Fruit fly (Drosophila melanogaster): Measurements from ENCODE around the gene Wnt4.

The Wnt4 gene

DNA sequence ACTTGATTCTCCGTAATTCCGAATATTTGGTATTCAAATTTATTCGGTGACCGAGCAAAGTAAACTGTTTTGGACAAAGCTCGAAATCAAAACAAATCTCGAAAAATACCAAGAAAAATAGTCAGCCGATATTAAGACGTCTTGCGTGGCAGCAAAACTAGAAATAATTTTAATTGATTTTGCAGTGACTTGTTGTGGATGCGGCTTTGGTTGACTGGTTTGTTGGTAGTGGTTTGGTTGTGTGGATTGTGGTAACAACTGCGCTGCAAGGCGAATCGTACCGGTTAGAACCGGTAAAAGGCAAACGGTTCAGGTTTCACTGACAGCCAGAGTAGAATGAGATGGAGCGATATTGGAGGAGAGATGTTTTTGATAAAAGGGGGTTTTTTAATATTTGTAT, 35.5 kb downstream of the Wnt4 start:
- TF ChIP-seq cas (GFP tag; IDR thresholded peaks at IDR 0.05) (no peak), vvl (GFP tag; IDR thresholded peaks at IDR 0.05) (peak; percentile 49), Dll (GFP tag; IDR thresholded peaks at IDR 0.05; ENCODE audit: partially characterized antibody) (0 out of 4 replicates have a peak, but pooled peaks have one; percentile 20), CG7556 (GFP tag; optimal IDR thresholded peaks at IDR 0.05) (no peak), chinmo (GFP tag; IDR thresholded peaks at IDR 0.05; ENCODE audit: partially characterized antibody) (peak; percentile 82; the same call in 2 of the 4 replicates), gem (tag; optimal IDR thresholded peaks at IDR 0.05) (peak; percentile 55), sd (tag; optimal IDR thresholded peaks at IDR 0.05) (peak; percentile 55), CG6175 (GFP tag; IDR thresholded peaks at IDR 0.05) (peak; percentile 74; the same call in 1 of the 3 replicates)

DNA sequence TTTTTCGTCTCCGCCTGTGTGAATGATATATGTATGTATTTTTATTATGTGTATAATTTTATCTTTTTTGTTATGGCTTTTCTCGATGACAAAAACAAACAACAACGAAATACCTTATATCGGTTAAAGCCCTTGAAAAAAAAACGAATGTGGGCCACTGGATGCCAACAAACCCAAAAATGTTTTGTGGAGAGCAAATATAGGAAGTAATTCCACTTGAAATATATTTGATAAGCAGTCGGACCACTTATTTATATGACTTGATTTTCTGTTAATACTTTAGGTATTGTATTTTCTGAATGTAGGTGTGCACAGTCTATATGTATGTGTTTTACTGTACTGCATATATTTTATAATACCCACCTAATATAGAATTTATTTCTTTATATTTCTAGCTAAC, 36.0 kb downstream of the Wnt4 start:
- TF ChIP-seq Bteb2 (GFP tag; optimal IDR thresholded peaks at IDR 0.05) (no peak), Side (GFP tag; optimal IDR thresholded peaks at IDR 0.05) (no peak), Deaf1 (tag; optimal IDR thresholded peaks at IDR 0.05) (no peak), dan (GFP tag; IDR thresholded peaks at IDR 0.05) (no peak), Ravus (GFP tag; IDR thresholded peaks at IDR 0.05) (no peak), MESR4 (GFP tag; optimal IDR thresholded peaks at IDR 0.05) (no peak), pb (GFP tag; optimal IDR thresholded peaks at IDR 0.05) (no peak), CG6272 (GFP tag; IDR thresholded peaks at IDR 0.05) (no peak), CG11504 (tag; optimal IDR thresholded peaks at IDR 0.05) (no peak), Eip74EF (GFP tag; optimal IDR thresholded peaks at IDR 0.05) (peak in 1 of 2 experiments; percentile 84), CG6791 (GFP tag; IDR thresholded peaks at IDR 0.05; ENCODE audit: partially characterized antibody) (no peak), sd (tag; optimal IDR thresholded peaks at IDR 0.05) (peak; percentile 87), pita (GFP tag; optimal IDR thresholded peaks at IDR 0.05) (no peak), Xrp1 (GFP tag; IDR thresholded peaks at IDR 0.05) (no peak), CG13424 (tag; optimal IDR thresholded peaks at IDR 0.05) (no peak), CG13894 (tag; optimal IDR thresholded peaks at IDR 0.05) (peak; percentile 10), CG12769 (tag; optimal IDR thresholded peaks at IDR 0.05) (peak; percentile 33), Lhr (GFP tag; optimal IDR thresholded peaks at IDR 0.05) (no peak), prd (optimal IDR thresholded peaks at IDR 0.05) (no peak), prd (GFP tag; IDR thresholded peaks at IDR 0.05) (no peak), tap (tag; optimal IDR thresholded peaks at IDR 0.05) (no peak), HmgZ (tag; optimal IDR thresholded peaks at IDR 0.05) (no peak), CG2889 (GFP tag; IDR thresholded peaks at IDR 0.05) (no peak), Hmr (GFP tag; optimal IDR thresholded peaks at IDR 0.05) (no peak), CG5953 (GFP tag; IDR thresholded peaks at IDR 0.05) (no peak), pnt (GFP tag; optimal IDR thresholded peaks at IDR 0.05) (no peak), CG8359 (GFP tag; optimal IDR thresholded peaks at IDR 0.05; ENCODE audit: borderline replicate concordance) (no peak), da (GFP tag; optimal IDR thresholded peaks at IDR 0.05) (no peak), CG16779 (GFP tag; IDR thresholded peaks at IDR 0.05) (no peak), CG4617 (GFP tag; optimal IDR thresholded peaks at IDR 0.05; ENCODE audit: borderline replicate concordance) (no peak), gsb (GFP tag; IDR thresholded peaks at IDR 0.05) (no peak), CG1603 (tag; optimal IDR thresholded peaks at IDR 0.05) (no peak), Sox102F (GFP tag; optimal IDR thresholded peaks at IDR 0.05) (no peak)

All from whole organism, embryonic.